Worm (Caenorhabditis elegans) whole organism, young adult: ENCODE measurements around the gene gbh-2.

Source experiments
- F37B4.10 ChIP-seq: fragments of 200-800 bp; sonication (Bioruptor generic); IDR thresholded peaks from 2 replicates; pipeline ENCODE4 v1.3.6; 2022; ENCODE audit warnings: missing genetic modification characterization, missing compliant biosample characterization
- F49E8.2 ChIP-seq: sonication (generic microtip); optimal IDR thresholded peaks from 3 replicates; lab custom pipeline; 2017; ENCODE audit warnings: missing genetic modification characterization, mild to moderate bottlenecking, missing compliant biosample characterization, antibody characterized with exemption, moderate library complexity; ENCODE audit not compliant: insufficient read depth
- Y95B8A.8 ChIP-seq: fragments of 200-800 bp; sonication (Bioruptor generic); IDR thresholded peaks from 2 replicates; pipeline ENCODE4 v1.3.6; 2022; ENCODE audit warnings: missing genetic modification reagents, missing genetic modification characterization, missing compliant biosample characterization
- ama-1 ChIP-seq, 3 experiments: fragments of 150-350 bp in 1 of 3; sonication (generic microtip) in 2 of 3; optimal IDR thresholded peaks; 2 replicates each; lab custom pipeline; 2014 to 2018; ENCODE audit warnings: missing biosample characterization in 2 of 3, missing genetic modification characterization in 2 of 3, missing genetic modification reagents in 2 of 3
- cebp-2 ChIP-seq: fragments of 200-800 bp; sonication (Bioruptor generic); IDR thresholded peaks from 2 replicates; pipeline ENCODE4 v1.3.6; 2022; ENCODE audit warnings: missing genetic modification characterization, missing compliant biosample characterization
- lin-35 ChIP-seq, 3 experiments: fragments of 150-350 bp in 2 of 3; sonication (generic microtip) in 1 of 3; optimal IDR thresholded peaks; 2 replicates each; lab custom pipeline; 2014 to 2018; ENCODE audit warnings: missing biosample characterization in 3 of 3, missing genetic modification characterization in 3 of 3, missing genetic modification reagents in 3 of 3
- madf-6 ChIP-seq: fragments of 200-800 bp; sonication (Bioruptor generic); IDR thresholded peaks from 2 replicates; pipeline ENCODE4 v1.3.6; 2022; ENCODE audit warnings: missing genetic modification reagents, missing genetic modification characterization, missing compliant biosample characterization
- mes-4 ChIP-seq: sonication (generic microtip); optimal IDR thresholded peaks from 2 replicates; lab custom pipeline; 2016; ENCODE audit warnings: missing genotype, missing genetic modification characterization, missing compliant biosample characterization
- rpc-1 ChIP-seq, 2 experiments: fragments of 150-350 bp in 1 of 2; sonication (generic microtip) in 1 of 2; optimal IDR thresholded peaks; 2 replicates each; lab custom pipeline; 2014 to 2018; ENCODE audit warnings: missing biosample characterization in 1 of 2, missing genetic modification characterization in 1 of 2, missing genetic modification reagents in 1 of 2, missing genotype in 1 of 2
- sea-2 ChIP-seq: fragments of 200-800 bp; sonication (Bioruptor generic); IDR thresholded peaks from 2 replicates; pipeline ENCODE4 v1.3.6; 2022; ENCODE audit warnings: missing genetic modification characterization, missing compliant biosample characterization
- unc-130 ChIP-seq: sonication (generic microtip); optimal IDR thresholded peaks from 2 replicates; lab custom pipeline; 2016; ENCODE audit warnings: missing genetic modification reagents, missing genetic modification characterization, missing compliant biosample characterization
- unc-62 ChIP-seq: fragments of 150-350 bp; optimal IDR thresholded peaks from 2 replicates; lab custom pipeline; 2014; ENCODE audit warnings: missing biosample characterization, missing genetic modification reagents, missing genetic modification characterization
- ztf-26 ChIP-seq: sonication (generic microtip); optimal IDR thresholded peaks from 2 replicates; lab custom pipeline; 2017; ENCODE audit warnings: missing genetic modification characterization, missing compliant biosample characterization

DNA sequence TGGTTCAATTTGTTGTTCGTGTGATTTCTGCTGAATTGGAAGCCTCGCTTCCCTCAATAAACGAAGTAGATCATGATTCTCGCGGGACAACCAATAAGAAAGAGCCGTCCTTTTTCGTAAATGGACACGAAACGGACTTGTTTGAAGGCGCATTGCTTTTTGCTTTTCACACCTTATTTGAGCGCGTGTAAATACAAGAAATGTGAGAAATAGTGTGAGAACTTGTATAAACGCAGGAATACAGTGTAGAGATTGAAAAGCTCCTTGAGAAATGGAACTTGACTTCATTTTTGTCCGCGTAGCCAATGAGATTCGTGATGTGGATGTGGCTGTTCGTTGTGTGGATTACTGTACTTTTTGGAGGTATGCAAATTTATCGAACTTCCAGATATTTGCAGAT lies 34.9 kb downstream of the gbh-2 start, which contains the start of gene cht-2:
- TF ChIP-seq F49E8.2 (tag; lab: Kevin White, UChicago) (no peak), unc-62 (GFP tag; lab: Kevin White, UChicago) (no peak), madf-6 (GFP tag; lab: Robert Waterston, UW) (no peak), rpc-1 (optimal IDR thresholded peaks at IDR 0.05; lab: Kevin White, UChicago) (no peak), rpc-1 (tag; optimal IDR thresholded peaks at IDR 0.05; lab: Kevin White, UChicago) (no peak), lin-35 (GFP tag; optimal IDR thresholded peaks at IDR 0.05; lab: Kevin White, UChicago) (no peak), Y95B8A.8 (GFP tag; lab: Robert Waterston, UW) (no peak), cebp-2 (no peak), ama-1 (optimal IDR thresholded peaks at IDR 0.05; lab: Kevin White, UChicago) (no peak), ama-1 (GFP tag; optimal IDR thresholded peaks at IDR 0.05; lab: Kevin White, UChicago) (no peak), ztf-26 (tag; lab: Kevin White, UChicago) (no peak), F37B4.10 (GFP tag; lab: Robert Waterston, UW) (no peak), sea-2 (GFP tag; lab: Robert Waterston, UW) (no peak), unc-130 (GFP tag; lab: Kevin White, UChicago) (no peak), mes-4 (tag; lab: Kevin White, UChicago) (no peak)
